Worm (Caenorhabditis elegans) whole organism, mixed stage, embryonic: ENCODE measurements around the gene F13E9.16.
A peak's percentile ranks its signal among the peaks of the same experiment; 100 is the strongest.

ENCODE experiments used
- M03D4.4 ChIP-seq: sonication (generic microtip); optimal IDR thresholded peaks from 2 replicates; lab custom pipeline; 2017; ENCODE audit warnings: mild to moderate bottlenecking, missing genetic modification characterization, missing compliant biosample characterization
- blmp-1 ChIP-seq: fragments of 150-350 bp; optimal IDR thresholded peaks from 2 replicates; lab custom pipeline; 2014; ENCODE audit warnings: missing biosample characterization, missing genetic modification characterization
- ceh-83 ChIP-seq: fragments of 200-800 bp; sonication (Bioruptor generic); optimal IDR thresholded peaks from 2 replicates; lab custom pipeline; 2018; ENCODE audit warnings: mild to moderate bottlenecking, missing genetic modification characterization, missing compliant biosample characterization
- ces-1 ChIP-seq: fragments of 150-350 bp; optimal IDR thresholded peaks from 2 replicates; lab custom pipeline; 2014; ENCODE audit warnings: missing biosample characterization, missing genetic modification reagents, missing genetic modification characterization
- cnd-1 ChIP-seq: fragments of 200-800 bp; sonication (Bioruptor generic); optimal IDR thresholded peaks from 2 replicates; lab custom pipeline; 2018; ENCODE audit warnings: mild to moderate bottlenecking, missing genetic modification characterization, missing compliant biosample characterization
- drap-1 ChIP-seq: fragments of 200-800 bp; sonication (Bioruptor generic); optimal IDR thresholded peaks from 3 replicates; lab custom pipeline; 2018; ENCODE audit warnings: mild to moderate bottlenecking, missing genetic modification characterization, missing compliant biosample characterization
- elt-3 ChIP-seq: fragments of 150-350 bp; optimal IDR thresholded peaks from 2 replicates; lab custom pipeline; 2014; ENCODE audit warnings: missing biosample characterization, missing genetic modification characterization
- hlh-1 ChIP-seq: fragments of 150-350 bp; optimal IDR thresholded peaks from 2 replicates; lab custom pipeline; 2014; ENCODE audit warnings: missing biosample characterization, missing genetic modification reagents, missing genetic modification characterization
- lsy-2 ChIP-seq: fragments of 150-350 bp; optimal IDR thresholded peaks from 2 replicates; lab custom pipeline; 2014; ENCODE audit warnings: missing biosample characterization, missing genetic modification characterization
- mab-5 ChIP-seq: fragments of 150-350 bp; optimal IDR thresholded peaks from 2 replicates; lab custom pipeline; 2014; ENCODE audit warnings: missing biosample characterization, missing genetic modification characterization
- mls-2 ChIP-seq: sonication (generic microtip); optimal IDR thresholded peaks from 2 replicates; lab custom pipeline; 2016; ENCODE audit warnings: mild to moderate bottlenecking, missing genetic modification characterization, moderate library complexity, missing compliant biosample characterization
- nhr-12 ChIP-seq: fragments of 150-350 bp; optimal IDR thresholded peaks from 2 replicates; lab custom pipeline; 2014; ENCODE audit warnings: missing biosample characterization, missing genetic modification characterization
- nhr-2 ChIP-seq: fragments of 150-350 bp; optimal IDR thresholded peaks from 2 replicates; lab custom pipeline; 2014; ENCODE audit warnings: missing biosample characterization, missing genetic modification characterization
- nhr-28 ChIP-seq: fragments of 150-350 bp; optimal IDR thresholded peaks from 2 replicates; lab custom pipeline; 2014; ENCODE audit warnings: missing biosample characterization, missing genetic modification characterization
- nhr-76 ChIP-seq: sonication (generic microtip); optimal IDR thresholded peaks from 2 replicates; lab custom pipeline; 2017; ENCODE audit warnings: missing biosample characterization, missing genetic modification characterization
- pha-4 ChIP-seq: fragments of 150-350 bp; optimal IDR thresholded peaks from 2 replicates; lab custom pipeline; 2018; ENCODE audit warnings: missing biosample characterization, missing genetic modification reagents, missing genetic modification characterization
- snpc-4 ChIP-seq: fragments of 150-350 bp; optimal IDR thresholded peaks from 2 replicates; lab custom pipeline; 2014; ENCODE audit warnings: missing biosample characterization, missing genetic modification characterization
- unc-120 ChIP-seq: sonication (generic microtip); optimal IDR thresholded peaks from 2 replicates; lab custom pipeline; 2017; ENCODE audit warnings: missing genetic modification characterization, missing compliant biosample characterization; ENCODE audit not compliant: poor library complexity, severe bottlenecking
- unc-39 ChIP-seq: fragments of 150-350 bp; optimal IDR thresholded peaks from 2 replicates; lab custom pipeline; 2014; ENCODE audit warnings: missing biosample characterization, missing genetic modification characterization
- unc-62 ChIP-seq: fragments of 150-350 bp; optimal IDR thresholded peaks from 2 replicates; lab custom pipeline; 2014; ENCODE audit warnings: missing biosample characterization, missing genetic modification reagents, missing genetic modification characterization
- ztf-11 ChIP-seq: fragments of 150-350 bp; optimal IDR thresholded peaks from 2 replicates; lab custom pipeline; 2014; ENCODE audit warnings: missing biosample characterization, missing genetic modification characterization

Gene F13E9.16

ce11 chrIV:10851136-10851535 is 36.0 kb downstream of the F13E9.16 start:
- TF ChIP-seq nhr-76 (tag; lab: Kevin White, UChicago) (no peak), drap-1 (no peak), lsy-2 (tag; lab: Kevin White, UChicago) (no peak), hlh-1 (tag; lab: Kevin White, UChicago) (no peak), nhr-12 (no peak)

DNA sequence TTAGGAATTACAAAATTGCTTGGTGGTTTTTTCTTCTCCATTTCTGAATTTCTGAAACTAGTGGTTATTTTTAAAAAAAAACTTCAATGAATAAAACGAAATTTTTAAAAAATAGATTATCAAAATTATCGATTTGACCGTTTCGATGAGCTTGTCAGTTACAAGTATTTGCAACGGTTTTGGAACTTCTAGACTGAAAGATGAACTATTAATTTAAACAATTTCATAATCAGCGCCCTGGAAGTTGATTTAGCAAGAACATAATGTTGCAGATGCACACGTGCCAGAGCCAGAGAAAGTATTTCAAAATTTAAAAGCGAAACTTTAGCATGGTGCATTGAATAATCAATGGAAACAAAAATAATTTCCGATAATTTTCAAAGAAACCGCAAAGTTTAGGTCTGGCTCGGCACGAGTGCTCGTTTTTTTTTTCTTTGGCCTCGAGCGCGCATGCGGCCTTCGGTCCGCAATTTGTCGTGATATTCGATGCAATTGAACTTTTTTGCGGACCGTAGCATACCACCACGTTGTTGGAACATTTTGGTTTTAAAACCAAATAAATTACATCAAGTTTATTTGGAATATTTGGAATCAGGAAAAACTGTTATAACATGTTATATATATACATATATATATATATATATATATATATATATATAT is 44.4 kb downstream of the F13E9.16 start, which contains the start of gene T11G6.5:
T11G6.5 (minus strand) TSS at position 51 of the 660 bp plus-strand sequence.
- peak; percentile 93 for TF ChIP-seq lsy-2 (tag; lab: Kevin White, UChicago)
- TF ChIP-seq pha-4: no peak
- TF ChIP-seq, all 35 proteins: peak for 1

- TF ChIP-seq nhr-2 (tag; lab: Kevin White, UChicago) (no peak), elt-3 (tag; lab: Kevin White, UChicago) (no peak), blmp-1 (tag; lab: Kevin White, UChicago) (no peak), cnd-1 (tag; lab: Kevin White, UChicago) (no peak), unc-62 (GFP tag; lab: Kevin White, UChicago) (no peak), ces-1 (no peak), M03D4.4 (tag; lab: Kevin White, UChicago) (no peak), pha-4 (no peak), nhr-76 (tag; lab: Kevin White, UChicago) (no peak), mls-2 (tag; lab: Kevin White, UChicago) (no peak), hlh-1 (tag; lab: Kevin White, UChicago) (no peak), nhr-28 (tag; lab: Kevin White, UChicago) (no peak), unc-39 (no peak), ztf-11 (tag; lab: Kevin White, UChicago) (no peak), mab-5 (tag; lab: Kevin White, UChicago) (no peak), snpc-4 (tag; lab: Kevin White, UChicago) (no peak), unc-120 (tag; lab: Kevin White, UChicago) (no peak), ceh-83 (GFP tag; lab: Kevin White, UChicago) (no peak), drap-1 (no peak)
These were observed 45.0 kb downstream of the F13E9.16 start for ce11 chrIV:10842232-10842631.
